Worm (Caenorhabditis elegans): ENCODE data around the gene F40F8.3.

F40F8.3 gene

DNA sequence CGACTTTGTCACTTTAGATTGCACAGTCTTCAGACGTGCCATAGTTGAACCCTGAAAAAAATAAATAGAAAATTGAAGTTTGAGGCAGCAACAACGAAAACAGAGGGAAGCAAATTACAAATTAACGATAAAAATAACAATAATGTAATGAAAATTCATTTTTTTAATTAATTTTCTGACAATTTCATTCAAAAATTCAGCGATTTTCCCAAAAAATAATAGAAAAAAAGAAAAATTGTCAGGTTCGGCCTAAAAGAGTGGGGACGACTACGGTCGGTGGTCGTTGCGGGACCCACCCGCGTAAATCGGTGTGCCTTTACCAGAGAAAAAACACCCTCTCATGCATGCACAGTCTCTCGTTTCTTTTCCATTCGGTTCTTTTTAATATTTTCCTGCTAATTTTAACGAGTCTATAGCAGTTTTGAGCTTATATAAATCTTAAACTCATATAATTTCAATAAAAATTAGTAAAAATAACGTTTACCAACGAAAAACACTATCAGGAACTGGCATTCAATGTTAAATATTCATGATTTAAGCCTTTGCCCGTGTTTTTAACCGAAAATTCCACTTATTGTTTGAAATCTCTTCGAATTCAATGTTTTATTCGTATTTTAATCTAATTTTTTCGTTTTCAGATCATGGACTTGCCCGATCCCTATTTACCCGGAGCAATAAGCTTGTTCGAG, 2.6 kb upstream of the F40F8.3 start, which contains the start of the genes rps-9 and lsm-1:
rps-9 (minus strand) TSS at position 51 of the 689 bp plus-strand sequence.
lsm-1 (plus strand) TSS at position 639 of the 689 bp plus-strand sequence.
- TF ChIP-seq C08G9.2 (tag; optimal IDR thresholded peaks at IDR 0.05) (no peak), nfya-1 (tag; optimal IDR thresholded peaks at IDR 0.05) (peak; percentile 70), gmeb-2 (tag; optimal IDR thresholded peaks at IDR 0.05) (no peak), hlh-15 (tag; optimal IDR thresholded peaks at IDR 0.05) (no peak), unc-55 (GFP tag; optimal IDR thresholded peaks at IDR 0.05) (peak; percentile 19)

DNA sequence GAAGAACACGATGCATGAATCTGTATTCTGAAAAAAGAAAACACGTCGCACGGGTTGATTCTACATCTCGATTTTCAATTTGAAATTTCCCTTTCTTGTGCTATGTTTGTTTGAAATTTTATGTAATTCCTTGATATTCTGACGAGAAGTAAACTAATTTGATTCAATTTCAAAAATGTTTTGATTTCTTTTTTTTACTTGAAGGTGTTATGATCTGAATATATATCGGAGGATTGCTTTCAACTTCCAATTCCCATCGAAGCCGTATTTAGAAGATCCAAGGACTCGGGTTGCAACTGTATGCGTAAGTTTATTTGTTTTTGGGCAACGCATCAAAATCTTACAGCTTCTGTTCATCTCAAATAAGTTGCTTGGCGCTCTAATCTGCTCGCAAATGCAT, 1.7 kb upstream of the F40F8.3 start, which contains the start of gene F40F8.1:
F40F8.1 (plus strand) TSS at position 301 of the 400 bp plus-strand sequence.
- TF ChIP-seq ceh-18 (tag; optimal IDR thresholded peaks at IDR 0.05): no peak
- TF ChIP-seq rnt-1 (tag; optimal IDR thresholded peaks at IDR 0.05): no peak
- TF ChIP-seq ceh-34 (tag; optimal IDR thresholded peaks at IDR 0.05): no peak
- TF ChIP-seq C08G9.2 (tag; optimal IDR thresholded peaks at IDR 0.05): no peak
- TF ChIP-seq madf-2 (tag; optimal IDR thresholded peaks at IDR 0.05): no peak
- TF ChIP-seq dmd-4 (tag; optimal IDR thresholded peaks at IDR 0.05; ENCODE audit: borderline replicate concordance): no peak
- TF ChIP-seq ceh-30 (tag; optimal IDR thresholded peaks at IDR 0.05): no peak
- no peak for TF ChIP-seq sox-2 (GFP tag; IDR thresholded peaks at IDR 0.05)
- TF ChIP-seq ets-4 (tag; optimal IDR thresholded peaks at IDR 0.05): no peak
- TF ChIP-seq gmeb-2 (tag; optimal IDR thresholded peaks at IDR 0.05): no peak
- no peak for TF ChIP-seq unc-3 (GFP tag; conservative IDR thresholded peaks at IDR 0.05)
- no peak for TF ChIP-seq unc-3 (tag; optimal IDR thresholded peaks at IDR 0.05)
- TF ChIP-seq ahr-1 (tag; optimal IDR thresholded peaks at IDR 0.05): no peak
- no peak for TF ChIP-seq fkh-6 (tag; optimal IDR thresholded peaks at IDR 0.05)
- TF ChIP-seq ceh-6 (GFP tag; optimal IDR thresholded peaks at IDR 0.05): no peak
- TF ChIP-seq ceh-31 (tag; optimal IDR thresholded peaks at IDR 0.05): no peak

DNA sequence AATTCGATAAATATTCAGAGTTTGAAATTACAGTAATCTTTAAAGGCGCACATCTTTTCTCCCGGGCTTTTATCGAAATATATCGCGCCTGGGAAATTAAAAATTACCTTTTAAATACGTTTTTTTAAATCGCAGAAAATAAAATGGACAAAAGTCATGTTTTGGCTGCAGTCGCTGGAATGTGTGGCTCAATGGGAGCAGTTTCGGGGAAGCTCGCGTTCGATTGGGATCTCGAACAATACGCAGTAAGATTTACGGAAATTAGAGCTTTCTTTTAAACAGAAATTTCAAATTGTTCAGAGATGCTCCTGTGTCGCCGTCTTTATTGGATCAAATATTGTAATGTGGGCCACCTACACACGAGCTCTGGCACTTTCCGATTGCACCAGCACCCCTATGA, 428 bp downstream of the F40F8.3 start, which contains the start of gene F40F8.12:
F40F8.12 (plus strand) TSS at position 301 of the 400 bp plus-strand sequence.
- TF ChIP-seq ahr-1 (tag; optimal IDR thresholded peaks at IDR 0.05) (no peak), unc-3 (GFP tag; conservative IDR thresholded peaks at IDR 0.05) (no peak), unc-3 (tag; optimal IDR thresholded peaks at IDR 0.05) (no peak), ceh-14 (tag; optimal IDR thresholded peaks at IDR 0.05) (no peak), lim-6 (tag; optimal IDR thresholded peaks at IDR 0.05) (no peak), C38D4.7 (GFP tag; optimal IDR thresholded peaks at IDR 0.05) (no peak), ama-1 (optimal IDR thresholded peaks at IDR 0.05) (no peak), ceh-34 (tag; optimal IDR thresholded peaks at IDR 0.05) (no peak), tbx-2 (tag; optimal IDR thresholded peaks at IDR 0.05) (no peak), pros-1 (tag; optimal IDR thresholded peaks at IDR 0.05) (no peak), ceh-31 (tag; optimal IDR thresholded peaks at IDR 0.05) (no peak)

DNA sequence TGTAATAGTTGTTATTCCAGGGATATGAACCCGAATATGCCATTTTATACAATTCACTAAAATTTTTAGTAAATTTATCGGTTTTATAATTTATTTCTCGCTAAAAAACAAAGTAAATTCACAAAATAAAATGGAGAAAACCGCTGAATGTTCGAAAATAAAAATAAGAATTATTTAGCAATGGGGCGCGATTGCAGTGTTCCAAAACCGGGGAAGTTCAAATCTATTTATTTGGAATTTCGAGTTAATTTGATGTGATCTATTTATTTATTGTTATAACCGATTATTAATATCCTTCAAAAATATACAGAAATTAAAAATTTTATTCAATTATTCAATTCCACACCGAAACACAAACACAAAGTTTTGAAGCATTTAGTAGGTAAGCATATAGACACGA, 3.5 kb downstream of the F40F8.3 start, which contains the start of gene F40F8.11:
F40F8.11 (minus strand) TSS at position 49 of the 400 bp plus-strand sequence.
- TF ChIP-seq K09A11.1 (tag; optimal IDR thresholded peaks at IDR 0.05; ENCODE audit: insufficient read depth): no peak
- no peak for TF ChIP-seq ceh-30 (tag; optimal IDR thresholded peaks at IDR 0.05)
- no peak for TF ChIP-seq ceh-31 (tag; optimal IDR thresholded peaks at IDR 0.05)
- TF ChIP-seq hlh-8 (tag; optimal IDR thresholded peaks at IDR 0.05): no peak
- TF ChIP-seq unc-3 (GFP tag; conservative IDR thresholded peaks at IDR 0.05): no peak
- no peak for TF ChIP-seq unc-3 (tag; optimal IDR thresholded peaks at IDR 0.05)
- no peak for TF ChIP-seq ceh-22 (tag; optimal IDR thresholded peaks at IDR 0.05)
- TF ChIP-seq pqm-1 (tag; optimal IDR thresholded peaks at IDR 0.05): no peak
- TF ChIP-seq elt-4 (tag; optimal IDR thresholded peaks at IDR 0.05): no peak
- peak; percentile 4 for TF ChIP-seq unc-42 (tag; optimal IDR thresholded peaks at IDR 0.05)

DNA sequence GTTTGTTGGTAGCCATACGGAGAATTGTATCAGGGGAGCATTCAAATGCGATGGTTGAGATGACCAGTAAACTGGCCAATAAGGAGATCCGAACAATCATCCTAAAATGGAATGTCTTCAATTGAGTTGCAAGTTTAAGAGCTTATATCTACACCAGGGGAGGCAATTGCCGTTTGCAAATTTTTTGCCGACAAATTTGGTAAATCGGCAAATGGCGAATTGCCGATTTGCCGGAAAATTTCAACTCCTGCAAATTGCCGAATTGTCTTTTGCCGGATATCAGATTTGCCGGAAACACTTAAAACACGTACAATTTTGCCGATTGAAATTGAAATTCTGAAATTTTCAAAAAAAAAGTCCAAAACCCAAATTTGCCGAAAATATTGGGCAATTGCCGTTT, 5.7 kb downstream of the F40F8.3 start, which contains the start of gene F40F8.5:
F40F8.5 (minus strand) TSS at position 101 of the 400 bp plus-strand sequence.
- TF ChIP-seq tbx-7 (tag; optimal IDR thresholded peaks at IDR 0.05) (no peak), pqm-1 (tag; optimal IDR thresholded peaks at IDR 0.05) (no peak), ceh-2 (tag; optimal IDR thresholded peaks at IDR 0.05) (no peak), nhr-232 (tag; optimal IDR thresholded peaks at IDR 0.05) (no peak), unc-86 (tag; optimal IDR thresholded peaks at IDR 0.05) (no peak), elt-4 (tag; optimal IDR thresholded peaks at IDR 0.05) (no peak), ceh-6 (GFP tag; optimal IDR thresholded peaks at IDR 0.05) (no peak), hlh-13 (GFP tag; optimal IDR thresholded peaks at IDR 0.05) (no peak), pha-4 (tag; optimal IDR thresholded peaks at IDR 0.05) (no peak), pros-1 (tag; optimal IDR thresholded peaks at IDR 0.05) (no peak), pax-1 (tag; optimal IDR thresholded peaks at IDR 0.05) (no peak), npax-4 (tag; optimal IDR thresholded peaks at IDR 0.05) (no peak), unc-42 (tag; optimal IDR thresholded peaks at IDR 0.05) (no peak), ref-2 (tag; optimal IDR thresholded peaks at IDR 0.05) (no peak), Y22D7AL.16 (tag; optimal IDR thresholded peaks at IDR 0.05) (no peak), nfya-1 (tag; optimal IDR thresholded peaks at IDR 0.05) (no peak)
